Fruit fly (Drosophila melanogaster) whole organism, larva: ENCODE measurements around the gene Nsf2.
A peak's percentile ranks its signal among the peaks of the same experiment; 100 is the strongest.

Experiments
- noc ChIP-seq: fragments of 200-800 bp; sonication (Bioruptor generic); optimal IDR thresholded peaks from 3 replicates; lab custom pipeline; 2019; ENCODE audit warnings: missing biosample characterization, mild to moderate bottlenecking, missing genetic modification characterization, moderate library complexity

Gene Nsf2

dm6 chr3R:13801184-13802056 lies 36.4 kb downstream of the Nsf2 start:
- no peak for TF ChIP-seq noc (tag; lab: Kevin White, UChicago)

DNA sequence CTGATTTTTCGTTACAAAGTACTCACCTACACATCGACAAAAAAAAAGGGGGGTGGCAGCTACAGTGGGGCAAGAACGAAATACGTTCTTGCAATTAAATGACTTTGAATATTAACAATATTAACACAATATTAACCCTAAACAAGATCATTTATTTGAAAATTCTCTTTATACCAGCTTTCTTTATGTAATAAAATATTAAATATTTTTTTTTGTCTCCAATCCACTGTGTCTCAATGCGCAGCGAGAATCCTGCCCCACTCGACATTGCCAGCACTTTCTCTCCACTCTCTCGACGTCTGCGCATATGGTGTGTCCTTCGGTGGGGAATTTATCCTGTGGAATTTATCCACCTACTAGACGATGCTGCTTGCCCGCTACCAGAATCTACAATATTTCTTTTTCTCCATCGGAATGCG lies 37.4 kb downstream of the Nsf2 start:
- peak; percentile 43 for TF ChIP-seq noc (tag; lab: Kevin White, UChicago)

dm6 chr3R:13799567-13800429 lies 38.0 kb downstream of the Nsf2 start:
- TF ChIP-seq noc (tag; lab: Kevin White, UChicago): no peak

DNA sequence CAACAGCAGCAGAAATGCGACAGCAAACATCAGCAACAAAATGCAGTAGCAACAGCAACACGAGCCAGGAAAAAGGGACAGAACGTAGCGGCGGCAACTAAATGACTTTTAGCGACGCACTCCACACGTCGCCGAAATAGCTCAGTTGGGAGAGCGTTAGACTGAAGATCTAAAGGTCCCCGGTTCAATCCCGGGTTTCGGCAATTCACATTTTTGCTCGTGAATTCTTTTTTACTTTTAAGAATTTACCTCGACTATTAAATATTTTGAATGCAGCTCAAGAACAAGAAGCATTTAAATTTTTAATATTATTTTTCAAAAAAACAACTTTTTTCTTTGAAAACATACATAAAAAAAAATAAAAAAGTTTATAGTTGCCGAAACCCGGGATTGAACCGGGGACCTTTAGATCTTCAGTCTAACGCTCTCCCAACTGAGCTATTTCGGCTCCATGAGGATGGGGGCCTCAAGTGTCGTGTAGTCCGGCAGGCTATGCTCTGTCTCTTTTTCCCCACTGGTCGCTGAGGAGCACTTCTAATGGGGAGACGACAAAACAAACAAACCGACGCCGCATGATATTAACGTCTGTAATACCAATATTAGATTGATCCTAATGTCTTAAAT lies 39.9 kb downstream of the Nsf2 start:
- TF ChIP-seq noc (tag; lab: Kevin White, UChicago): no peak

DNA sequence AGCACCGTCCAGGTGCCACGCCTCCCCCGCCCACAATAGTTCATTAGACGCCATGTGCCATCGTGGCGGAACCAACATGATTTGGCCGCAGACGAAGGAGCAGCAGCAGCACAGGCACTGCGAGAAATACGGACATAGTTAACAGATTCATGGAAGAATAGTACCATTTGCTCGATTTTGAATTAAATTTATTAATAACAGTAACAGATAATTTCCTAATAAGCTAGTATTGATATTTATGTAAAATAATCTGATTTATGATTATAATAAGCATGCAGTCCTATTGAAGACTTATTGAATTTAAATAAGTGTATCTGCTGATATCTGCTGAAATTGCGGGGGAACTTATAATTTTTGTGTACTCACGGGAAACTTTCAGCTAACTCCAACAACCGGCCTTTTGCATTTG lies 40.5 kb downstream of the Nsf2 start:
- TF ChIP-seq noc (tag; lab: Kevin White, UChicago): no peak

- TF ChIP-seq noc (tag; lab: Kevin White, UChicago): no peak
These were observed 41.1 kb downstream of the Nsf2 start for dm6 chr3R:13796607-13797246.

DNA sequence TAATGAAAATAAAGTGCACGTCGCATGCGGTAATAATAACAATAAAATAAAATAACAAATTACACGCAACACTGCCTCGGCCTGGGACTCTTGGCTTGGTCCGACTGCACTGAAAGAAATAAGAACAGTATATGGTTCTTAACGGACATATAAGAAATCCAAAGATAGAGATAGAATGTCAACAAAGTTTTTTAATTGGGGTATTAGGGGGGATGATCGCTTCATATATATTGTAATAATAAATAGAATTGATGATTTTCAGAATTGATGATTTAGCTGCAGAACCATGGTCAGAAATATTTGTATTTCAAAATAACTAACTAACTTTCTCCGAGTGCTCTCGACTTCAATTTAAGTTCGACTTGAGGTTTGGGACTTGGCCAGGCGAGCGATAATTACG lies 41.7 kb downstream of the Nsf2 start:
- TF ChIP-seq noc (tag; lab: Kevin White, UChicago): no peak

dm6 chr3R:13794666-13795055 lies 43.1 kb downstream of the Nsf2 start:
- no peak for TF ChIP-seq noc (tag; lab: Kevin White, UChicago)

- no peak for TF ChIP-seq noc (tag; lab: Kevin White, UChicago)
These were observed 43.7 kb downstream of the Nsf2 start for dm6 chr3R:13793979-13794665.

DNA sequence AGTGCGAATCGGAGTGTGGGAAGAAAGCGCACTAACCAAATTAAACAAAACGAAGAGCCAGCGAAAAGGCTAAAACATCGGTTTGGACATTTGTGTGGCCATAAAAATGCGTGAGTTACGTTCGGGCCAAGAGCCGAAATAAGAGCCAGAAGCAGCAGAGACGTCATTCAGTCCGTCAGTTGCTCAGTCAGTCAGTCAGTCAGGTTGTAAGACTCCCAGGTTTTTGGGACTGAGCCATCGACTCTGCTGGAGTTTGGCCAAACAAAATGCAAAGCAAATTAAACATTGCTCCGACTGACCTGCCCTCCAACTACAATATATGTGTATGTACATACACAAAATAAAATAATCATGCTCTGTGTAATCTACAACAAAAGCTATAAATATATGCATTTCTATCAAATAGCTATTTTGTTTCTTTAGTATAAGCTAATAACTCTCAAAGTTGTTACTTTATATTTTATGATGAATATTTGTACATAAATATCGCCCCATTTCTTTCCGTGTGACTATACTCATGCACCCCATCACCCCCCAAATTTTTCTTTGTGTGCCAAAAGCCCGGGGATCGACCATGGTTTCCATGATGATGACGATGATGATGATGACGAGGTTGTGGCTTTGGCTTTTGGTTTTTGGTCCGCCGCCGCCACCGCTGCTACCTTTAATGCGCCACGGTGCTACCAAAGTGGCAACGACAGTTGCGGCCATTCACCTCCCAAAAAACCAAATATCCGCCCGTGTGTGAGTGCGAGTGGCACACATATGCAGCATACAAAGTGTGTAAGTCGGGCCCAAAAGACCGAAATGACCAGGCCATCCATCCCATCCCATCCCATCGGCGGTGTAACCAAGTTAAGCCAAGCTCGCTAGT lies 44.4 kb downstream of the Nsf2 start:
- no peak for TF ChIP-seq noc (tag; lab: Kevin White, UChicago)

- no peak for TF ChIP-seq noc (tag; lab: Kevin White, UChicago)
These were observed 47.0 kb downstream of the Nsf2 start for dm6 chr3R:13790820-13791219.

DNA sequence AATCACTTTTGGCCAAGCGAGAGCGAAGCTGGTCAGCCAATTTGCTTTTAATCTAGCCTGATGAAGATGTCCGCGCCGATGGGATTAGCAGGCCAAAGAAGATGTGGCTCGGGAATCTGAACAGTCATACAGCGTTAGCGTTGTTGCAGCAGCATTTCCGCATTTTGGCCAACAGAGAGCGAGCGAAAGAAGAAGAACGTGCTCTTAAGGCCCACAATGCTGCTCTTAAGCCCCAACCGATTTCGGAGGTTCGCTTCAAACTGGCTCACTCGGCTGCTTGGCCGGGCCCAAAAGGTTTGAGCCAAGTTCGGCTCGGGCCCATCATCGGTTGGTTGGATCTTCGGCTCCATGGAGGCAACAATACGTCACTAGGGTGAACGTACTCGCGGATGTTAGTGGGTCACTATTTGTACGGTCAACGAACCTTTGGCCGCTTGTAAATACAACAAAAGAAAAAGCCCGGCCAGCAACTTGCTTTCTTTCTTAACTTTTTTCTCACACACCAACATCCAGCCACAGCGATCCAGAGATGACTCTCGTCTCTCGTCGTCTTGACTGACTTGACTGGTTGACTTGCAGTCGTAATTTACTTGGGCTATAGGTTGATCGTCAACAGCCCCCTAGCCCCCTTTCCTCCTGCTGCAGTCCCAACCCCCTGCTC lies 48.0 kb downstream of the Nsf2 start:
- no peak for TF ChIP-seq noc (tag; lab: Kevin White, UChicago)

- TF ChIP-seq noc (tag; lab: Kevin White, UChicago): no peak
These were observed 49.1 kb downstream of the Nsf2 start for dm6 chr3R:13788672-13789071.
